Fruit fly (Drosophila melanogaster) whole organism, wandering third instar larva: ENCODE measurements around the gene oxt.

ENCODE experiments used
- CG32264 ChIP-seq: fragments of 200-800 bp; sonication (Bioruptor generic); optimal IDR thresholded peaks from 2 replicates; lab custom pipeline; 2016; ENCODE audit warnings: missing biosample characterization, missing genetic modification characterization
- CG9705 ChIP-seq: fragments of 200-800 bp; sonication (Bioruptor generic); optimal IDR thresholded peaks from 2 replicates; lab custom pipeline; 2018; ENCODE audit warnings: missing biosample characterization, mild to moderate bottlenecking, missing genetic modification characterization
- CrebA ChIP-seq: fragments of 200-800 bp; sonication (Bioruptor generic); optimal IDR thresholded peaks from 2 replicates; lab custom pipeline; 2016; ENCODE audit warnings: missing biosample characterization, mild to moderate bottlenecking, missing genetic modification characterization, borderline replicate concordance
- Dfd ChIP-seq: fragments of >200 bp; optimal IDR thresholded peaks from 2 replicates; lab custom pipeline; 2017; ENCODE audit warnings: missing biosample characterization, missing genetic modification characterization
- Dif ChIP-seq: fragments of 200-275, 200-300 bp; sonication (Bioruptor generic); optimal IDR thresholded peaks from 2 replicates; lab custom pipeline; 2018; ENCODE audit warnings: missing biosample characterization, missing genetic modification characterization; ENCODE audit not compliant: partially characterized antibody
- GATAd ChIP-seq: sonication (Bioruptor generic); optimal IDR thresholded peaks from 2 replicates; lab custom pipeline; 2016; ENCODE audit warnings: missing biosample characterization, missing genetic modification characterization
- HLH106 ChIP-seq: fragments of 200-800 bp; optimal IDR thresholded peaks from 3 replicates; lab custom pipeline; 2019; ENCODE audit warnings: missing biosample characterization, mild to moderate bottlenecking, missing genetic modification characterization, moderate library complexity
- Hnf4 ChIP-seq: fragments of 200-800 bp; sonication (Bioruptor generic); optimal IDR thresholded peaks from 2 replicates; lab custom pipeline; 2016; ENCODE audit warnings: missing biosample characterization, mild to moderate bottlenecking, missing genetic modification characterization
- Hr78 ChIP-seq: fragments of >200 bp; optimal IDR thresholded peaks from 2 replicates; lab custom pipeline; 2017; ENCODE audit warnings: missing biosample characterization, missing genetic modification characterization
- Hr83 ChIP-seq: fragments of 200-300 bp; sonication (Bioruptor generic); optimal IDR thresholded peaks from 2 replicates; lab custom pipeline; 2016; ENCODE audit warnings: missing biosample characterization, mild to moderate bottlenecking, missing genetic modification characterization, moderate library complexity; ENCODE audit not compliant: poor library complexity, severe bottlenecking
- Mio ChIP-seq: sonication (Bioruptor generic); optimal IDR thresholded peaks from 2 replicates; lab custom pipeline; 2016; ENCODE audit warnings: missing biosample characterization, missing genetic modification characterization
- Myc ChIP-seq: fragments of >200 bp; optimal IDR thresholded peaks from 2 replicates; lab custom pipeline; 2017
- N ChIP-seq: fragments of >200 bp; optimal IDR thresholded peaks from 2 replicates; lab custom pipeline; 2018; ENCODE audit warnings: missing biosample characterization, missing external identifiers, missing genetic modification characterization
- OdsH ChIP-seq: fragments of 200-800 bp; sonication (Bioruptor generic); optimal IDR thresholded peaks from 2 replicates; lab custom pipeline; 2016; ENCODE audit warnings: missing biosample characterization, mild to moderate bottlenecking, missing genetic modification characterization
- Rel ChIP-seq, 2 experiments: fragments of 200-800 bp; sonication (Bioruptor generic) in 1 of 2; optimal IDR thresholded peaks; 2 replicates in 1 of 2; 3 replicates in 1 of 2; lab custom pipeline; 2016 to 2019; ENCODE audit warnings: mild to moderate bottlenecking in 2 of 2, missing biosample characterization in 2 of 2, missing genetic modification characterization in 2 of 2, moderate library complexity in 1 of 2
- Sp1 ChIP-seq: fragments of 200-800 bp; sonication (Bioruptor generic); optimal IDR thresholded peaks from 3 replicates; lab custom pipeline; 2019; ENCODE audit warnings: missing biosample characterization, mild to moderate bottlenecking, missing genetic modification characterization, moderate library complexity
- Vsx2 ChIP-seq: fragments of 200-300, 225-300 bp; sonication (Bioruptor generic); optimal IDR thresholded peaks from 2 replicates; lab custom pipeline; 2018; ENCODE audit warnings: missing biosample characterization, missing genetic modification characterization; ENCODE audit not compliant: partially characterized antibody
- br ChIP-seq: fragments of 200-800 bp; sonication (Bioruptor generic); optimal IDR thresholded peaks from 2 replicates; lab custom pipeline; 2016; ENCODE audit warnings: missing biosample characterization, missing genetic modification characterization
- brk ChIP-seq: fragments of 200-800 bp; sonication (Bioruptor generic); optimal IDR thresholded peaks from 2 replicates; lab custom pipeline; 2016; ENCODE audit warnings: missing biosample characterization, mild to moderate bottlenecking, missing genetic modification characterization
- dl ChIP-seq, 2 experiments: fragments of 175-275, 200-275 bp in 1 of 2; fragments of 200-275 bp in 1 of 2; sonication (Bioruptor generic); optimal IDR thresholded peaks; lab custom pipeline; 2018; ENCODE audit warnings: mild to moderate bottlenecking in 2 of 2, missing biosample characterization in 2 of 2, missing genetic modification characterization in 2 of 2, moderate library complexity in 2 of 2; ENCODE audit not compliant: partially characterized antibody in 2 of 2, insufficient read depth in 1 of 2
- dsf ChIP-seq: sonication (Bioruptor generic); optimal IDR thresholded peaks from 2 replicates; lab custom pipeline; 2016; ENCODE audit warnings: missing biosample characterization, missing genetic modification characterization, borderline replicate concordance
- ey ChIP-seq: fragments of 200-800 bp; sonication (Bioruptor generic); optimal IDR thresholded peaks from 2 replicates; lab custom pipeline; 2016; ENCODE audit warnings: missing biosample characterization, missing genetic modification characterization
- foxo ChIP-seq, 2 experiments: fragments of 200-800 bp; sonication (Bioruptor generic); optimal IDR thresholded peaks; 2 replicates in 1 of 2; 3 replicates in 1 of 2; lab custom pipeline; 2016 to 2017; ENCODE audit warnings: missing biosample characterization in 2 of 2, missing genetic modification characterization in 2 of 2
- fru ChIP-seq: fragments of 200-800 bp; sonication (Bioruptor generic); optimal IDR thresholded peaks from 3 replicates; lab custom pipeline; 2016; ENCODE audit warnings: missing biosample characterization, mild to moderate bottlenecking, missing genetic modification characterization
- jim ChIP-seq: fragments of 175-275, 200-325 bp; sonication (Bioruptor generic); optimal IDR thresholded peaks from 2 replicates; lab custom pipeline; 2016; ENCODE audit warnings: missing biosample characterization, mild to moderate bottlenecking, missing genetic modification characterization
- lola ChIP-seq: fragments of >200 bp; optimal IDR thresholded peaks from 2 replicates; lab custom pipeline; 2017; ENCODE audit warnings: missing biosample characterization, missing genetic modification characterization
- pan ChIP-seq: fragments of >200 bp; optimal IDR thresholded peaks from 2 replicates; lab custom pipeline; 2017
- psq ChIP-seq: fragments of 200-800 bp; sonication (Bioruptor generic); optimal IDR thresholded peaks from 3 replicates; lab custom pipeline; 2017; ENCODE audit warnings: missing biosample characterization, mild to moderate bottlenecking, missing genetic modification characterization, moderate library complexity
- rgr ChIP-seq: fragments of 200-800 bp; sonication (Bioruptor generic); optimal IDR thresholded peaks from 3 replicates; lab custom pipeline; 2016; ENCODE audit warnings: missing biosample characterization, mild to moderate bottlenecking, missing genetic modification characterization
- sage ChIP-seq: fragments of 200-800 bp; sonication (Bioruptor generic); optimal IDR thresholded peaks from 2 replicates; lab custom pipeline; 2016; ENCODE audit warnings: missing biosample characterization, mild to moderate bottlenecking, missing genetic modification characterization
- sv ChIP-seq: fragments of 200-800 bp; sonication (Bioruptor generic); optimal IDR thresholded peaks from 3 replicates; lab custom pipeline; 2016; ENCODE audit warnings: missing biosample characterization, missing genetic modification characterization
- tai ChIP-seq: sonication (Bioruptor generic); optimal IDR thresholded peaks from 2 replicates; lab custom pipeline; 2016; ENCODE audit warnings: missing biosample characterization, missing genetic modification characterization
- usp ChIP-seq: fragments of >200 bp; optimal IDR thresholded peaks from 2 replicates; lab custom pipeline; 2017; ENCODE audit warnings: missing biosample characterization, missing genetic modification characterization
- woc ChIP-seq: sonication (Bioruptor generic); optimal IDR thresholded peaks from 2 replicates; lab custom pipeline; 2016; ENCODE audit warnings: missing biosample characterization, mild to moderate bottlenecking, missing genetic modification characterization

Gene oxt

dm6 chr3L:2256422-2257172 lies 5.9 kb downstream of the oxt start:
- TF ChIP-seq Rel (GFP tag; optimal IDR thresholded peaks at IDR 0.05; lab: Kevin White, UChicago) (no peak), Rel (tag; optimal IDR thresholded peaks at IDR 0.05; lab: Kevin White, UChicago) (no peak), br (no peak), fru (GFP tag; lab: Kevin White, UChicago) (no peak), jim (GFP tag; lab: Kevin White, UChicago) (no peak), Dfd (no peak), Hnf4 (GFP tag; lab: Kevin White, UChicago) (no peak), HLH106 (tag; lab: Kevin White, UChicago) (no peak), tai (GFP tag; lab: Kevin White, UChicago) (no peak), CG32264 (no peak), Mio (no peak), rgr (no peak)

- no peak for TF ChIP-seq OdsH (GFP tag; lab: Kevin White, UChicago)
- TF ChIP-seq ey (GFP tag; lab: Kevin White, UChicago), result no peak
- TF ChIP-seq GATAd, result no peak
- no peak for TF ChIP-seq Myc (lab: Kevin White, UChicago)
- TF ChIP-seq lola (GFP tag; lab: Kevin White, UChicago), result no peak
- no peak for TF ChIP-seq Dif (GFP tag; lab: Kevin White, UChicago)
- no peak for TF ChIP-seq jim (GFP tag; lab: Kevin White, UChicago)
- no peak for TF ChIP-seq CG9705 (GFP tag; lab: Kevin White, UChicago)
- TF ChIP-seq pan (lab: Kevin White, UChicago), result no peak
- no peak for TF ChIP-seq dl (GFP tag; optimal IDR thresholded peaks at IDR 0.05; lab: Kevin White, UChicago; ENCODE audit: insufficient read depth in 1 of 2, partially characterized antibody in 2 of 2)
- TF ChIP-seq usp, result no peak
- no peak for TF ChIP-seq Rel (GFP tag; optimal IDR thresholded peaks at IDR 0.05; lab: Kevin White, UChicago)
- no peak for TF ChIP-seq Rel (tag; optimal IDR thresholded peaks at IDR 0.05; lab: Kevin White, UChicago)
- no peak for TF ChIP-seq fru (GFP tag; lab: Kevin White, UChicago)
- no peak for TF ChIP-seq Vsx2 (GFP tag; lab: Kevin White, UChicago)
- no peak for TF ChIP-seq tai (GFP tag; lab: Kevin White, UChicago)
- no peak for TF ChIP-seq woc (GFP tag; lab: Kevin White, UChicago)
- TF ChIP-seq Sp1 (GFP tag; lab: Kevin White, UChicago), result no peak
- TF ChIP-seq CrebA (GFP tag; lab: Kevin White, UChicago), result no peak
- TF ChIP-seq, all 38 proteins: peak for 0
Measured at dm6 chr3L:2255775-2256174, 6.7 kb downstream of the oxt start.

dm6 chr3L:2253962-2254662 lies 8.4 kb downstream of the oxt start:
- TF ChIP-seq Hr83 (GFP tag; lab: Kevin White, UChicago) (peak; percentile 64), jim (GFP tag; lab: Kevin White, UChicago) (no peak)

dm6 chr3L:2248335-2248734 lies 14.1 kb downstream of the oxt start, which contains the start of gene CG32305:
Gene CG32305, plus strand, starts transcription at chr3L:2248635.
- TF ChIP-seq Hr83 (GFP tag; lab: Kevin White, UChicago), result no peak
- no peak for TF ChIP-seq rgr
- TF ChIP-seq woc (GFP tag; lab: Kevin White, UChicago), result no peak
- no peak for TF ChIP-seq sage (GFP tag; lab: Kevin White, UChicago)
- TF ChIP-seq brk, result no peak
- TF ChIP-seq CG9705 (GFP tag; lab: Kevin White, UChicago), result no peak
- no peak for TF ChIP-seq N (GFP tag; lab: Kevin White, UChicago)
- no peak for TF ChIP-seq Mio
- TF ChIP-seq foxo (GFP tag; optimal IDR thresholded peaks at IDR 0.05; lab: Kevin White, UChicago), result no peak
- TF ChIP-seq dsf (GFP tag; lab: Kevin White, UChicago), result no peak
- TF ChIP-seq Hr78 (GFP tag; lab: Kevin White, UChicago), result no peak
- TF ChIP-seq fru (GFP tag; lab: Kevin White, UChicago), result no peak
- no peak for TF ChIP-seq psq (GFP tag; lab: Kevin White, UChicago)
- no peak for TF ChIP-seq Sp1 (GFP tag; lab: Kevin White, UChicago)
- no peak for TF ChIP-seq GATAd
- TF ChIP-seq Dif (GFP tag; lab: Kevin White, UChicago), result no peak
- no peak for TF ChIP-seq sv (GFP tag; lab: Kevin White, UChicago)
- no peak for TF ChIP-seq Myc (lab: Kevin White, UChicago)
- no peak for TF ChIP-seq Vsx2 (GFP tag; lab: Kevin White, UChicago)
- TF ChIP-seq br, result no peak
